Worm (Caenorhabditis elegans): Measurements from ENCODE around the gene K09E9.4.
A peak's percentile ranks its signal among the peaks of the same experiment; 100 is the strongest.

ce11 chrX:15616443-15616842 is 13.8 kb downstream of the K09E9.4 start, which contains the start of gene ergi-3:
- TF ChIP-seq cebp-2 (GFP tag; IDR thresholded peaks at IDR 0.05) (no peak), nhr-179 (tag; optimal IDR thresholded peaks at IDR 0.05) (no peak), nhr-80 (tag; optimal IDR thresholded peaks at IDR 0.05) (peak; percentile 75), efl-1 (GFP tag; optimal IDR thresholded peaks at IDR 0.05) (no peak), T07F8.4 (tag; optimal IDR thresholded peaks at IDR 0.05) (no peak), zfh-2 (GFP tag; conservative IDR thresholded peaks at IDR 0.05) (no peak), tbp1 (GFP tag; optimal IDR thresholded peaks at IDR 0.05) (no peak), unc-62 (GFP tag; optimal IDR thresholded peaks at IDR 0.05) (no peak), ceh-100 (GFP tag; IDR thresholded peaks at IDR 0.05) (no peak), mel-28 (tag; optimal IDR thresholded peaks at IDR 0.05; ENCODE audit: borderline replicate concordance) (no peak), ama-1 (optimal IDR thresholded peaks at IDR 0.05) (no peak), ama-1 (GFP tag; optimal IDR thresholded peaks at IDR 0.05) (no peak), egl-18 (GFP tag; IDR thresholded peaks at IDR 0.05) (no peak)
